Worm (Caenorhabditis elegans) whole organism, late embryonic: ENCODE measurements around the gene Y66C5A.1.
A peak's percentile ranks its signal among the peaks of the same experiment; 100 is the strongest.

ENCODE experiments used
- C08G9.2 ChIP-seq: sonication (generic microtip); optimal IDR thresholded peaks from 2 replicates; lab custom pipeline; 2016; ENCODE audit warnings: mild to moderate bottlenecking, missing genetic modification characterization, moderate library complexity, missing compliant biosample characterization
- C38D4.7 ChIP-seq: fragments of 200-800 bp; sonication (Bioruptor generic); optimal IDR thresholded peaks from 2 replicates; lab custom pipeline; 2018; ENCODE audit warnings: mild to moderate bottlenecking, missing genetic modification characterization, moderate library complexity, missing compliant biosample characterization
- F13H6.1 ChIP-seq: sonication (generic microtip); optimal IDR thresholded peaks from 2 replicates; lab custom pipeline; 2016; ENCODE audit warnings: missing genetic modification characterization, missing compliant biosample characterization
- K09A11.1 ChIP-seq: sonication (generic microtip); optimal IDR thresholded peaks from 2 replicates; lab custom pipeline; 2017; ENCODE audit warnings: antibody characterized with exemption, mild to moderate bottlenecking, missing genetic modification characterization, missing compliant biosample characterization; ENCODE audit not compliant: insufficient read depth
- T23F11.4 ChIP-seq: fragments of 200-800 bp; sonication (Bioruptor generic); optimal IDR thresholded peaks from 2 replicates; lab custom pipeline; 2018; ENCODE audit warnings: mild to moderate bottlenecking, missing genetic modification characterization, missing compliant biosample characterization
- Y22D7AL.16 ChIP-seq: sonication (generic microtip); optimal IDR thresholded peaks from 2 replicates; lab custom pipeline; 2016; ENCODE audit warnings: missing genetic modification characterization, missing compliant biosample characterization
- ahr-1 ChIP-seq: sonication (generic microtip); optimal IDR thresholded peaks from 2 replicates; lab custom pipeline; 2016; ENCODE audit warnings: missing genetic modification characterization, missing compliant biosample characterization
- ama-1 ChIP-seq: fragments of 150-350 bp; optimal IDR thresholded peaks from 2 replicates; lab custom pipeline; 2014
- ceh-18 ChIP-seq: sonication (generic microtip); optimal IDR thresholded peaks from 2 replicates; lab custom pipeline; 2016; ENCODE audit warnings: missing genetic modification characterization, missing compliant biosample characterization
- ceh-19 ChIP-seq: fragments of 200-800 bp; sonication (Bioruptor generic); optimal IDR thresholded peaks from 2 replicates; lab custom pipeline; 2018; ENCODE audit warnings: mild to moderate bottlenecking, missing genetic modification characterization, missing compliant biosample characterization
- ceh-24 ChIP-seq: sonication (generic microtip); optimal IDR thresholded peaks from 2 replicates; lab custom pipeline; 2016; ENCODE audit warnings: mild to moderate bottlenecking, missing genetic modification characterization, missing compliant biosample characterization
- ceh-31 ChIP-seq: sonication (generic microtip); optimal IDR thresholded peaks from 2 replicates; lab custom pipeline; 2016; ENCODE audit warnings: missing genetic modification characterization, missing compliant biosample characterization
- ceh-34 ChIP-seq: sonication (generic microtip); optimal IDR thresholded peaks from 2 replicates; lab custom pipeline; 2016; ENCODE audit warnings: mild to moderate bottlenecking, missing genetic modification characterization, missing compliant biosample characterization
- ceh-45 ChIP-seq: fragments of 200-800 bp; sonication (Bioruptor generic); IDR thresholded peaks from 2 replicates; pipeline ENCODE4 v1.3.6; 2022; ENCODE audit warnings: missing genetic modification reagents, missing genetic modification characterization, missing compliant biosample characterization
- ceh-6 ChIP-seq: fragments of 200-800 bp; sonication (Bioruptor generic); optimal IDR thresholded peaks from 2 replicates; lab custom pipeline; 2018; ENCODE audit warnings: mild to moderate bottlenecking, missing genetic modification characterization, missing compliant biosample characterization
- che-1 ChIP-seq: sonication (generic microtip); optimal IDR thresholded peaks from 2 replicates; lab custom pipeline; 2016; ENCODE audit warnings: mild to moderate bottlenecking, missing genetic modification characterization, missing compliant biosample characterization
- dmd-4 ChIP-seq: sonication (generic microtip); optimal IDR thresholded peaks from 2 replicates; lab custom pipeline; 2016; ENCODE audit warnings: borderline replicate concordance, missing genetic modification characterization, missing compliant biosample characterization
- elt-2 ChIP-seq: sonication (generic microtip); optimal IDR thresholded peaks from 2 replicates; lab custom pipeline; 2016; ENCODE audit warnings: missing genetic modification reagents, missing genetic modification characterization, missing compliant biosample characterization
- ets-4 ChIP-seq: sonication (generic microtip); optimal IDR thresholded peaks from 2 replicates; lab custom pipeline; 2016; ENCODE audit warnings: missing genetic modification characterization, missing compliant biosample characterization
- eyg-1 ChIP-seq: sonication (generic microtip); optimal IDR thresholded peaks from 2 replicates; lab custom pipeline; 2016; ENCODE audit warnings: missing genotype, missing genetic modification characterization, missing compliant biosample characterization
- fax-1 ChIP-seq: sonication (generic microtip); optimal IDR thresholded peaks from 2 replicates; lab custom pipeline; 2016; ENCODE audit warnings: missing genotype, missing genetic modification characterization, missing compliant biosample characterization
- fkh-10 ChIP-seq: fragments of 150-350 bp; optimal IDR thresholded peaks from 2 replicates; lab custom pipeline; 2014; ENCODE audit warnings: missing biosample characterization, missing genetic modification reagents, missing genetic modification characterization
- fkh-6 ChIP-seq: sonication (generic microtip); optimal IDR thresholded peaks from 2 replicates; lab custom pipeline; 2016; ENCODE audit warnings: missing genetic modification characterization, missing compliant biosample characterization
- gmeb-2 ChIP-seq: sonication (generic microtip); optimal IDR thresholded peaks from 2 replicates; lab custom pipeline; 2016; ENCODE audit warnings: missing genetic modification characterization, inconsistent platforms, missing compliant biosample characterization
- hlh-30 ChIP-seq: sonication (generic microtip); optimal IDR thresholded peaks from 2 replicates; lab custom pipeline; 2017; ENCODE audit warnings: antibody characterized with exemption, missing genetic modification characterization, missing compliant biosample characterization; ENCODE audit not compliant: insufficient read depth
- hlh-6 ChIP-seq: sonication (generic microtip); optimal IDR thresholded peaks from 2 replicates; lab custom pipeline; 2016; ENCODE audit warnings: missing genotype, missing genetic modification characterization, missing compliant biosample characterization
- lin-11 ChIP-seq: fragments of 200-800 bp; sonication (Bioruptor generic); optimal IDR thresholded peaks from 2 replicates; lab custom pipeline; 2018; ENCODE audit warnings: mild to moderate bottlenecking, missing genetic modification characterization, missing compliant biosample characterization
- madf-2 ChIP-seq: sonication (generic microtip); optimal IDR thresholded peaks from 2 replicates; lab custom pipeline; 2017; ENCODE audit warnings: missing genetic modification characterization, missing compliant biosample characterization
- nhr-11 ChIP-seq: fragments of 150-350 bp; optimal IDR thresholded peaks from 2 replicates; lab custom pipeline; 2014; ENCODE audit warnings: missing biosample characterization, missing genetic modification characterization
- pag-3 ChIP-seq: sonication (generic microtip); optimal IDR thresholded peaks from 2 replicates; lab custom pipeline; 2016; ENCODE audit warnings: missing compliant biosample characterization, missing genetic modification characterization, borderline replicate concordance
- pat-9 ChIP-seq: fragments of 200-800 bp; sonication (Bioruptor generic); optimal IDR thresholded peaks from 2 replicates; lab custom pipeline; 2018; ENCODE audit warnings: mild to moderate bottlenecking, missing genetic modification characterization, moderate library complexity, missing compliant biosample characterization
- pax-1 ChIP-seq: fragments of 150-350 bp; optimal IDR thresholded peaks from 2 replicates; lab custom pipeline; 2014; ENCODE audit warnings: missing biosample characterization, missing genetic modification characterization
- pha-4 ChIP-seq: fragments of 150-350 bp; optimal IDR thresholded peaks from 2 replicates; lab custom pipeline; 2018; ENCODE audit warnings: missing biosample characterization, missing genetic modification reagents, missing genetic modification characterization
- pqm-1 ChIP-seq: sonication (generic microtip); optimal IDR thresholded peaks from 2 replicates; lab custom pipeline; 2016; ENCODE audit warnings: missing genetic modification characterization, missing compliant biosample characterization
- ref-2 ChIP-seq: sonication (generic microtip); optimal IDR thresholded peaks from 2 replicates; lab custom pipeline; 2016; ENCODE audit warnings: missing genetic modification characterization, missing compliant biosample characterization
- rnt-1 ChIP-seq: sonication (generic microtip); optimal IDR thresholded peaks from 2 replicates; lab custom pipeline; 2016; ENCODE audit warnings: missing genetic modification characterization, missing compliant biosample characterization
- sdc-2 ChIP-seq: sonication (generic microtip); optimal IDR thresholded peaks from 2 replicates; lab custom pipeline; 2016; ENCODE audit warnings: missing genotype, missing genetic modification characterization, missing compliant biosample characterization
- sox-4 ChIP-seq: sonication (generic microtip); optimal IDR thresholded peaks from 2 replicates; lab custom pipeline; 2017; ENCODE audit warnings: mild to moderate bottlenecking, missing genetic modification characterization, inconsistent platforms, missing compliant biosample characterization
- syd-9 ChIP-seq: sonication (generic microtip); optimal IDR thresholded peaks from 2 replicates; lab custom pipeline; 2016; ENCODE audit warnings: mild to moderate bottlenecking, missing genetic modification characterization, moderate library complexity, missing compliant biosample characterization
- tbx-7 ChIP-seq: sonication (generic microtip); optimal IDR thresholded peaks from 2 replicates; lab custom pipeline; 2016; ENCODE audit warnings: missing genotype, missing genetic modification characterization, missing compliant biosample characterization
- ttx-3 ChIP-seq: sonication (generic microtip); optimal IDR thresholded peaks from 2 replicates; lab custom pipeline; 2016; ENCODE audit warnings: missing genetic modification reagents, missing genetic modification characterization, missing compliant biosample characterization
- unc-3 ChIP-seq, 2 experiments: fragments of 200-800 bp in 1 of 2; sonication (Bioruptor generic) in 1 of 2; sonication (generic microtip) in 1 of 2; conservative IDR thresholded peaks in 1 of 2; optimal IDR thresholded peaks in 1 of 2; 2 replicates each; pipeline versions ENCODE4 v1.3.6 to Lab custom; 2016 to 2022; ENCODE audit warnings: missing compliant biosample characterization in 2 of 2, missing genetic modification characterization in 2 of 2, missing genetic modification reagents in 1 of 2
- unc-42 ChIP-seq: sonication (generic microtip); optimal IDR thresholded peaks from 2 replicates; lab custom pipeline; 2016; ENCODE audit warnings: missing genotype, missing genetic modification characterization, missing compliant biosample characterization
- unc-55 ChIP-seq: sonication (generic microtip); optimal IDR thresholded peaks from 2 replicates; lab custom pipeline; 2017; ENCODE audit warnings: missing biosample characterization, missing genetic modification reagents, missing genetic modification characterization
- unc-86 ChIP-seq: sonication (generic microtip); optimal IDR thresholded peaks from 2 replicates; lab custom pipeline; 2016; ENCODE audit warnings: missing genetic modification characterization, missing compliant biosample characterization
- zip-5 ChIP-seq: sonication (generic microtip); optimal IDR thresholded peaks from 2 replicates; lab custom pipeline; 2016; ENCODE audit warnings: missing genetic modification characterization, missing compliant biosample characterization

Gene Y66C5A.1

DNA sequence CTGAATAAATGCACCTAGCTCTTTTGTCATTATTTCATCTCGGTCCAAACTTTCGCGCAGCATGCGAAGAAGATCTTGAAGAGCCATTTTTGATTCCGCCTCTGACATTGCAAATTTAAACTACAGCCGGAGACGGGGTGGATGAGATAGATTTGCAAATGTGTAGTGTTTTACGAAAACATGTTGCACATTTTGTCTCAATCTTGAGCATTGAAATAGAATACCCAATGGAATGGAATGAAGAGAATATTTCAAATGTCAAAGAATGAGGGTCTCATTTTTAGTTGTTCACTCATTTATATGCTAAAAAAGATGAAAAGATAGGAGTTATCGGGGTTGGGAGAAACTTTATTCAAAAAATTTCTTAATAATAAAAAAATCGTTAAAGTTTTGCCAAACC lies at the start of gene Y66C5A.1:
Gene Y66C5A.1, minus strand, starts transcription at position 101 of the 400 bp plus-strand sequence.
- TF ChIP-seq sdc-2 (tag; lab: Kevin White, UChicago) (no peak), pat-9 (no peak), hlh-30 (tag; lab: Kevin White, UChicago) (no peak), madf-2 (tag; lab: Kevin White, UChicago) (no peak), fax-1 (tag; lab: Kevin White, UChicago) (no peak), lin-11 (no peak), C38D4.7 (no peak), ceh-45 (GFP tag; lab: Robert Waterston, UW) (no peak), ceh-31 (tag; lab: Kevin White, UChicago) (no peak), sox-4 (no peak), C08G9.2 (tag; lab: Kevin White, UChicago) (no peak), tbx-7 (tag; lab: Kevin White, UChicago) (no peak), ceh-18 (tag; lab: Kevin White, UChicago) (no peak), fkh-6 (tag; lab: Kevin White, UChicago) (no peak), pax-1 (tag; lab: Kevin White, UChicago) (no peak)

DNA sequence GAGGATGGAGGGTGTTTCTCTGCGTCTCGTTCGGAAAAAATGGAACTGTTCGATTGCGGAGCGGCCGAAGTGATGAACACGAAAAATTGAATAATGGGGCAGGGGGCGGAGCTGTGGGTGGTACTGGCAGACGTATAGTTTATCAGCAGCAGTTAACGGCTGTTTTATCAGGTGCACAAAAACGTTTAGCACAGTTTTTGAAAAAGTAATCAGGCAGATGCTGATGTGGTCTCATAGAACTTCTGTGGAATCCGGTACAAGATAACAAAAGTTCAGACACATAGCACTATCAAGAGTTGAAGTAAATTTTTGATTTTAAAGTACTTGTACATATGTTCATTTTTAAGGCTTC lies 49.2 kb upstream of the Y66C5A.1 start:
- peak; percentile 33 for TF ChIP-seq ref-2
- TF ChIP-seq elt-2 = peak; percentile 68
- TF ChIP-seq Y22D7AL.16 (tag; lab: Kevin White, UChicago) = no peak

DNA sequence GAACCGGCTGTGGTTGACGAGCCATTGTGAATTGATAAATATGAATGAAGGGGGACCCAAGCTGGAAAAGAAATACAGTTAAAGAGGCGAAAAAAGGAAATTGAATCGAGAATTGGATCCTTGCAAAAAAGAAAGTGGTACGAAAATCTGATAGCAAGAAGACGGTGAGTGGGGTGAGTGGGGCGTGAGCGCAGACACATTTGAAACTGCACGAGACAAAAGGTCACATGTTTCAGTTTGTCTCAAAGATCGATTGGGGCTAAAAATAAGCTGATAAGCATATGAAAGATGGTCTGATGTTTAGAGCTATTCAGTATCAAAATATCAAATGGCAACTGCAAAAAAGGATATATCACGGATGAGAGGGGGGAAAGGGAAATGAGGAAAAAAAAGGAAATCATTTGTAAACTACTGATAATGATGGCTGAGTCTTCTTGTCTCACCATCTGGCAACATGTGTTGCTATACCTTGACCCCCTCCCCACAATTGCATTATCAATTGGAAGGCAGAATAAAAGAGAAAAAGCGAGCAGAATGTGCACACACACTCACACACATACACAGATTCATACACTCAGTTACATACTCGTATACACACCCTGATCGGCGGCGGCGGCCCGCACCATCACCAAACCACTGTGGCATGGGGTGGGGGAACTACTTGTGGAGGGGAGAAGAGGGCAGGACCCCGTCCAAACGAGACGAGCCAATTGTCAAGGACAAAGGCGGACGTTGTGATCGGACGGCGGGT lies 48.7 kb upstream of the Y66C5A.1 start, which contains the start of gene M163.1:
Gene M163.1, minus strand, starts transcription at position 25 of the 751 bp plus-strand sequence.
- TF ChIP-seq T23F11.4 = no peak
- TF ChIP-seq hlh-6 (tag; lab: Kevin White, UChicago) = no peak
- TF ChIP-seq ceh-31 (tag; lab: Kevin White, UChicago) = peak; percentile 16
- TF ChIP-seq pag-3 (tag; lab: Kevin White, UChicago) = no peak
- peak; percentile 36 for TF ChIP-seq rnt-1 (tag; lab: Kevin White, UChicago)
- TF ChIP-seq syd-9 (tag; lab: Kevin White, UChicago) = no peak
- peak; percentile 1 for TF ChIP-seq hlh-30 (tag; lab: Kevin White, UChicago)
- TF ChIP-seq dmd-4 (tag; lab: Kevin White, UChicago) = no peak
- TF ChIP-seq pha-4 = no peak
- no peak for TF ChIP-seq ttx-3
- TF ChIP-seq nhr-11 = no peak
- TF ChIP-seq sox-4 = no peak
- TF ChIP-seq pqm-1 (tag; lab: Kevin White, UChicago) = no peak
- no peak for TF ChIP-seq unc-55 (GFP tag; lab: Kevin White, UChicago)
- no peak for TF ChIP-seq Y22D7AL.16 (tag; lab: Kevin White, UChicago)
- no peak for TF ChIP-seq unc-3 (GFP tag; conservative IDR thresholded peaks at IDR 0.05; lab: Robert Waterston, UW)
- TF ChIP-seq unc-3 (tag; optimal IDR thresholded peaks at IDR 0.05; lab: Kevin White, UChicago) = no peak
- no peak for TF ChIP-seq ceh-19 (GFP tag; lab: Kevin White, UChicago)
- no peak for TF ChIP-seq unc-86 (tag; lab: Kevin White, UChicago)
- TF ChIP-seq che-1 (tag; lab: Kevin White, UChicago) = no peak
- TF ChIP-seq eyg-1 (tag; lab: Kevin White, UChicago) = peak; percentile 22
- TF ChIP-seq ceh-24 (tag; lab: Kevin White, UChicago) = no peak
- no peak for TF ChIP-seq fkh-10 (GFP tag; lab: Kevin White, UChicago)
- no peak for TF ChIP-seq F13H6.1 (tag; lab: Kevin White, UChicago)
- TF ChIP-seq zip-5 (tag; lab: Kevin White, UChicago) = no peak
- peak; percentile 3 for TF ChIP-seq unc-42 (tag; lab: Kevin White, UChicago)
- no peak for TF ChIP-seq ets-4
- TF ChIP-seq K09A11.1 (tag; lab: Kevin White, UChicago) = no peak
- TF ChIP-seq fax-1 (tag; lab: Kevin White, UChicago) = no peak
- peak; percentile 0 for TF ChIP-seq ceh-18 (tag; lab: Kevin White, UChicago)
- TF ChIP-seq lin-11 = no peak
- TF ChIP-seq gmeb-2 (tag; lab: Kevin White, UChicago) = no peak
- no peak for TF ChIP-seq C08G9.2 (tag; lab: Kevin White, UChicago)
- no peak for TF ChIP-seq pat-9
- no peak for TF ChIP-seq ceh-34 (tag; lab: Kevin White, UChicago)
- TF ChIP-seq ama-1 (lab: Kevin White, UChicago) = no peak
- no peak for TF ChIP-seq ref-2
- peak; percentile 37 for TF ChIP-seq ceh-6 (GFP tag; lab: Kevin White, UChicago)
- no peak for TF ChIP-seq madf-2 (tag; lab: Kevin White, UChicago)
- TF ChIP-seq ahr-1 = no peak
- TF ChIP-seq elt-2 = no peak
- no peak for TF ChIP-seq C38D4.7
